Fruit fly (Drosophila melanogaster): Measurements from ENCODE around the gene CG10375.

The CG10375 gene

DNA sequence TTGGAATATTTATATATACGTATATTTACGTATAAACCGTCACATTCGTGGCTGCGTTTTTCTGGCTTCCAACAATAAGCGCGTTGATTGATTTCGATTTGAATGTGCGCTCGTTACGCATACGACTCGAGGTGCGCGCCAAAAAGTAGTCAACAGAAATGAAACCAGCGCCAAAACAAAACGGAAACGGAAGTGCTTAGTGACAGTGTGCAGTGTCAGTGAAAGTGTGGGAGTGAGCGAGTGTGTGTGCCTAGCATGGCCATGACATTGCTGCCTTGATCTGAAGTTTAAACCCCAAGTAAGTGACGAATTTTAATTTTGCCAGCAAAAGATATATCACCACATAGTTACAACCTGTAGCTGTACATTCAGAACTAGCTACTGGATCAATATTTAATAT, 36.2 kb downstream of the CG10375 start, which contains the start of gene CG34355 (continued):
- TF ChIP-seq Hsf (GFP tag; optimal IDR thresholded peaks at IDR 0.05) (peak; percentile 12), pita (GFP tag; optimal IDR thresholded peaks at IDR 0.05) (no peak), CG7357 (GFP tag; IDR thresholded peaks at IDR 0.05) (no peak), Dip2 (GFP tag; IDR thresholded peaks at IDR 0.05) (no peak), CG3407 (GFP tag; optimal IDR thresholded peaks at IDR 0.05) (no peak), Max (GFP tag; optimal IDR thresholded peaks at IDR 0.05) (no peak), YL-1 (GFP tag; optimal IDR thresholded peaks at IDR 0.05) (no peak), CG11560 (tag; IDR thresholded peaks at IDR 0.05) (no peak), Hey (tag; optimal IDR thresholded peaks at IDR 0.05) (peak; percentile 5), CG4820 (GFP tag; optimal IDR thresholded peaks at IDR 0.05) (no peak), HLH3B (GFP tag; IDR thresholded peaks at IDR 0.05) (no peak), crc (GFP tag; optimal IDR thresholded peaks at IDR 0.05) (no peak), otp (GFP tag; IDR thresholded peaks at IDR 0.05) (no peak), schlank (tag; optimal IDR thresholded peaks at IDR 0.05) (no peak), trem (tag; optimal IDR thresholded peaks at IDR 0.05) (no peak), chm (GFP tag; IDR thresholded peaks at IDR 0.05) (peak; percentile 56; the same call in 1 of the 2 replicates), CG1647 (GFP tag; optimal IDR thresholded peaks at IDR 0.05) (no peak), CG6854 (GFP tag; optimal IDR thresholded peaks at IDR 0.05) (peak; percentile 42), CG11398 (GFP tag; optimal IDR thresholded peaks at IDR 0.05) (no peak), corto (GFP tag; optimal IDR thresholded peaks at IDR 0.05) (no peak), Atf3 (GFP tag; optimal IDR thresholded peaks at IDR 0.05) (no peak), Oli (tag; optimal IDR thresholded peaks at IDR 0.05) (no peak), tx (GFP tag; optimal IDR thresholded peaks at IDR 0.05) (no peak), CG32772 (GFP tag; IDR thresholded peaks at IDR 0.05) (no peak), tna (GFP tag; IDR thresholded peaks at IDR 0.05; ENCODE audit: partially characterized antibody) (no peak), CG15073 (GFP tag; optimal IDR thresholded peaks at IDR 0.05) (no peak), CG12071 (GFP tag; optimal IDR thresholded peaks at IDR 0.05) (no peak), CG10654 (GFP tag; optimal IDR thresholded peaks at IDR 0.05) (no peak), Hr39 (optimal IDR thresholded peaks at IDR 0.05) (no peak), Ada2b (GFP tag; IDR thresholded peaks at IDR 0.05) (no peak), sens-2 (GFP tag; IDR thresholded peaks at IDR 0.05) (no peak), jing (GFP tag; optimal IDR thresholded peaks at IDR 0.05) (no peak), CG10565 (GFP tag; optimal IDR thresholded peaks at IDR 0.05) (no peak), CG6765 (GFP tag; optimal IDR thresholded peaks at IDR 0.05) (peak; percentile 33), CG2129 (GFP tag; IDR thresholded peaks at IDR 0.05; ENCODE audit: partially characterized antibody) (no peak), yki (optimal IDR thresholded peaks at IDR 0.05) (no peak), C15 (GFP tag; IDR thresholded peaks at IDR 0.05) (no peak), kni (GFP tag; optimal IDR thresholded peaks at IDR 0.05) (no peak), ase (GFP tag; IDR thresholded peaks at IDR 0.05) (no peak), CG15269 (tag; optimal IDR thresholded peaks at IDR 0.05) (no peak), maf-S (GFP tag; optimal IDR thresholded peaks at IDR 0.05) (no peak), Side (GFP tag; optimal IDR thresholded peaks at IDR 0.05) (no peak), scrt (GFP tag; optimal IDR thresholded peaks at IDR 0.05) (no peak), Sry-β (GFP tag; optimal IDR thresholded peaks at IDR 0.05) (no peak), oc (tag; optimal IDR thresholded peaks at IDR 0.05) (no peak), CG4424 (GFP tag; optimal IDR thresholded peaks at IDR 0.05) (no peak), Spps (tag; optimal IDR thresholded peaks at IDR 0.05) (peak; percentile 21), Nf-YB (GFP tag; optimal IDR thresholded peaks at IDR 0.05) (no peak), CG18619 (GFP tag; optimal IDR thresholded peaks at IDR 0.05) (peak; percentile 71), dmrt11E (tag; optimal IDR thresholded peaks at IDR 0.05) (peak; percentile 35), Fer1 (GFP tag; optimal IDR thresholded peaks at IDR 0.05) (no peak), dysf (GFP tag; IDR thresholded peaks at IDR 0.05) (peak; percentile 27; the same call in 1 of the 3 replicates), CG18599 (GFP tag; optimal IDR thresholded peaks at IDR 0.05) (no peak)

All from whole organism, embryonic.